Fruit fly (Drosophila melanogaster): ENCODE measurements around the gene msl-3.

msl-3 gene

dm6 chr3L:7154249-7154648 lies 28.9 kb upstream of the msl-3 start:
- TF ChIP-seq kay (GFP tag; ENCODE audit: borderline replicate concordance): peak; percentile 26
- no peak for TF ChIP-seq CG12768 (GFP tag; optimal IDR thresholded peaks at IDR 0.05)

- TF ChIP-seq CG1620 (GFP tag; optimal IDR thresholded peaks at IDR 0.05) (no peak), Clk (GFP tag; optimal IDR thresholded peaks at IDR 0.05) (no peak), Hr96 (GFP tag; optimal IDR thresholded peaks at IDR 0.05) (no peak), cic (GFP tag; optimal IDR thresholded peaks at IDR 0.05) (no peak), CG7101 (tag; optimal IDR thresholded peaks at IDR 0.05) (no peak), bab1 (GFP tag; optimal IDR thresholded peaks at IDR 0.05) (no peak), CG5204 (GFP tag; optimal IDR thresholded peaks at IDR 0.05) (no peak)
Measured at dm6 chr3L:7153634-7154033, 28.3 kb upstream of the msl-3 start.

dm6 chr3L:7151521-7152465 lies 26.5 kb upstream of the msl-3 start:
- no peak for TF ChIP-seq CG11617 (GFP tag; optimal IDR thresholded peaks at IDR 0.05)

- TF ChIP-seq CG14711 (tag; optimal IDR thresholded peaks at IDR 0.05): peak; percentile 27
- no peak for TF ChIP-seq CG1620 (GFP tag; optimal IDR thresholded peaks at IDR 0.05)
Measured at dm6 chr3L:7150850-7151249, 25.5 kb upstream of the msl-3 start.

dm6 chr3L:7149827-7150226 lies 24.5 kb upstream of the msl-3 start:
- TF ChIP-seq CG7101 (tag; optimal IDR thresholded peaks at IDR 0.05) (no peak), Crg-1 (GFP tag; optimal IDR thresholded peaks at IDR 0.05) (no peak), ovo (GFP tag; optimal IDR thresholded peaks at IDR 0.05) (no peak), cnc (optimal IDR thresholded peaks at IDR 0.05) (no peak), pad (GFP tag; optimal IDR thresholded peaks at IDR 0.05) (no peak), kay (GFP tag; ENCODE audit: borderline replicate concordance) (no peak), tj (GFP tag; optimal IDR thresholded peaks at IDR 0.05) (no peak), CG7045 (GFP tag; optimal IDR thresholded peaks at IDR 0.05) (no peak), CG1620 (GFP tag; optimal IDR thresholded peaks at IDR 0.05) (no peak), CG5204 (GFP tag; optimal IDR thresholded peaks at IDR 0.05) (no peak), Hr96 (GFP tag; optimal IDR thresholded peaks at IDR 0.05) (no peak), Clk (GFP tag; optimal IDR thresholded peaks at IDR 0.05) (no peak), bab1 (GFP tag; optimal IDR thresholded peaks at IDR 0.05) (no peak)

- TF ChIP-seq bab1 (GFP tag; optimal IDR thresholded peaks at IDR 0.05): no peak
- no peak for TF ChIP-seq CG5204 (GFP tag; optimal IDR thresholded peaks at IDR 0.05)
- no peak for TF ChIP-seq CG7045 (GFP tag; optimal IDR thresholded peaks at IDR 0.05)
- TF ChIP-seq Hr96 (GFP tag; optimal IDR thresholded peaks at IDR 0.05): no peak
- no peak for TF ChIP-seq CG14711 (tag; optimal IDR thresholded peaks at IDR 0.05)
- TF ChIP-seq CG7101 (tag; optimal IDR thresholded peaks at IDR 0.05): no peak
- no peak for TF ChIP-seq kay (GFP tag; ENCODE audit: borderline replicate concordance)
- no peak for TF ChIP-seq toe (GFP tag; optimal IDR thresholded peaks at IDR 0.05)
Measured at dm6 chr3L:7149388-7149787, 24.1 kb upstream of the msl-3 start.

- TF ChIP-seq toe (GFP tag; optimal IDR thresholded peaks at IDR 0.05) (no peak), Clk (GFP tag; optimal IDR thresholded peaks at IDR 0.05) (no peak), tj (GFP tag; optimal IDR thresholded peaks at IDR 0.05) (no peak), Mnt (GFP tag; optimal IDR thresholded peaks at IDR 0.05) (no peak), CG7101 (tag; optimal IDR thresholded peaks at IDR 0.05) (no peak)
Measured at dm6 chr3L:7147796-7148195, 22.5 kb upstream of the msl-3 start.

- TF ChIP-seq cic (GFP tag; optimal IDR thresholded peaks at IDR 0.05) (no peak), bab1 (GFP tag; optimal IDR thresholded peaks at IDR 0.05) (no peak), CG14711 (tag; optimal IDR thresholded peaks at IDR 0.05) (no peak), Crg-1 (GFP tag; optimal IDR thresholded peaks at IDR 0.05) (no peak), tj (GFP tag; optimal IDR thresholded peaks at IDR 0.05) (no peak), Clk (GFP tag; optimal IDR thresholded peaks at IDR 0.05) (no peak), pad (GFP tag; optimal IDR thresholded peaks at IDR 0.05) (no peak), Hr96 (GFP tag; optimal IDR thresholded peaks at IDR 0.05) (no peak), CG33017 (tag; optimal IDR thresholded peaks at IDR 0.05) (no peak), toe (GFP tag; optimal IDR thresholded peaks at IDR 0.05) (no peak), Mnt (GFP tag; optimal IDR thresholded peaks at IDR 0.05) (no peak), ovo (GFP tag; optimal IDR thresholded peaks at IDR 0.05) (no peak), CG11617 (GFP tag; optimal IDR thresholded peaks at IDR 0.05) (no peak), CG5204 (GFP tag; optimal IDR thresholded peaks at IDR 0.05) (no peak), cnc (optimal IDR thresholded peaks at IDR 0.05) (no peak), CG1620 (GFP tag; optimal IDR thresholded peaks at IDR 0.05) (no peak), CG7045 (GFP tag; optimal IDR thresholded peaks at IDR 0.05) (no peak), CG12768 (GFP tag; optimal IDR thresholded peaks at IDR 0.05) (no peak), kay (GFP tag; ENCODE audit: borderline replicate concordance) (no peak)
Measured at dm6 chr3L:7143283-7143682, 17.9 kb upstream of the msl-3 start.
